Fruit fly (Drosophila melanogaster) whole organism, embryonic: Measurements from ENCODE around the gene bab2.

Experiments
- Atf6 ChIP-seq: fragments of 200-800 bp; sonication (Bioruptor generic); IDR thresholded peaks from 2 replicates; pipeline ENCODE4 v1.3.6; 2022; ENCODE audit warnings: missing biosample characterization, missing genetic modification characterization
- B-H1 ChIP-seq: fragments of 200-800 bp; sonication (Bioruptor generic); IDR thresholded peaks from 3 replicates; pipeline ENCODE4 v1.3.6; 2022; ENCODE audit warnings: missing biosample characterization, missing genetic modification characterization
- CG10979 ChIP-seq: fragments of 200-800 bp; sonication (Bioruptor generic); optimal IDR thresholded peaks from 2 replicates; lab custom pipeline; 2018; ENCODE audit warnings: missing biosample characterization, mild to moderate bottlenecking, missing genetic modification characterization, moderate library complexity
- CG15696 ChIP-seq: fragments of 200-800 bp; sonication (Bioruptor generic); optimal IDR thresholded peaks from 2 replicates; lab custom pipeline; 2019; ENCODE audit warnings: missing biosample characterization, mild to moderate bottlenecking, missing genetic modification characterization, moderate library complexity
- CG1603 ChIP-seq: fragments of 200-800 bp; sonication (Bioruptor generic); optimal IDR thresholded peaks from 2 replicates; lab custom pipeline; 2019; ENCODE audit warnings: missing biosample characterization, mild to moderate bottlenecking, missing genetic modification characterization, moderate library complexity
- CG16815 ChIP-seq: fragments of 200-800 bp; sonication (Bioruptor generic); optimal IDR thresholded peaks from 3 replicates; lab custom pipeline; 2017; ENCODE audit warnings: missing biosample characterization, mild to moderate bottlenecking, missing genetic modification characterization
- CG17186 ChIP-seq: fragments of 200-800 bp; sonication (Bioruptor generic); optimal IDR thresholded peaks from 3 replicates; lab custom pipeline; 2017; ENCODE audit warnings: missing biosample characterization, missing genetic modification reagents, missing genetic modification characterization
- CG17359 ChIP-seq: fragments of 200-800 bp; sonication (Bioruptor generic); optimal IDR thresholded peaks from 3 replicates; lab custom pipeline; 2018; ENCODE audit warnings: missing biosample characterization, mild to moderate bottlenecking, missing genetic modification characterization, moderate library complexity
- CG1832 ChIP-seq: fragments of 200-800 bp; sonication (Bioruptor generic); optimal IDR thresholded peaks from 2 replicates; lab custom pipeline; 2017; ENCODE audit warnings: missing biosample characterization, mild to moderate bottlenecking, missing genetic modification characterization, inconsistent platforms
- CG18619 ChIP-seq: fragments of 200-800 bp; sonication (Bioruptor generic); optimal IDR thresholded peaks from 3 replicates; lab custom pipeline; 2017; ENCODE audit warnings: missing biosample characterization, mild to moderate bottlenecking, missing genetic modification characterization
- CG30431 ChIP-seq: fragments of 200-800 bp; sonication (Bioruptor generic); optimal IDR thresholded peaks from 2 replicates; lab custom pipeline; 2017; ENCODE audit warnings: missing biosample characterization, missing genetic modification characterization
- CG6683 ChIP-seq: fragments of 200-800 bp; sonication (Bioruptor generic); optimal IDR thresholded peaks from 2 replicates; lab custom pipeline; 2017; ENCODE audit warnings: missing biosample characterization, mild to moderate bottlenecking, missing genetic modification characterization, missing genetic modification reagents
- CG6791 ChIP-seq: fragments of 200-800 bp; sonication (Bioruptor generic); IDR thresholded peaks from 3 replicates; pipeline ENCODE4 v1.3.6; 2022; ENCODE audit warnings: missing biosample characterization, missing genetic modification characterization; ENCODE audit not compliant: partially characterized antibody
- CG8388 ChIP-seq: fragments of 200-800 bp; sonication (Bioruptor generic); optimal IDR thresholded peaks from 2 replicates; lab custom pipeline; 2019; ENCODE audit warnings: missing biosample characterization, mild to moderate bottlenecking, missing genetic modification characterization, moderate library complexity
- CG8944 ChIP-seq: fragments of 200-800 bp; sonication (Bioruptor generic); optimal IDR thresholded peaks from 3 replicates; lab custom pipeline; 2016; ENCODE audit warnings: missing biosample characterization, missing genetic modification characterization
- D19A ChIP-seq: fragments of 200-800 bp; optimal IDR thresholded peaks from 3 replicates; lab custom pipeline; 2019; ENCODE audit warnings: missing biosample characterization, mild to moderate bottlenecking, missing genetic modification characterization, moderate library complexity
- D19B ChIP-seq: fragments of 200-800 bp; sonication (Bioruptor generic); optimal IDR thresholded peaks from 2 replicates; lab custom pipeline; 2017; ENCODE audit warnings: missing biosample characterization, mild to moderate bottlenecking, missing genetic modification characterization
- Drgx ChIP-seq: fragments of 200-800 bp; sonication (Bioruptor generic); IDR thresholded peaks from 2 replicates; pipeline ENCODE4 v1.3.6; 2022; ENCODE audit warnings: missing biosample characterization, missing genetic modification characterization
- E2f2 ChIP-seq: fragments of 200-800 bp; sonication (Bioruptor generic); IDR thresholded peaks from 2 replicates; pipeline ENCODE4 v1.3.6; 2022; ENCODE audit warnings: missing biosample characterization, missing genetic modification characterization
- H15 ChIP-seq: fragments of 200-800 bp; sonication (Bioruptor generic); IDR thresholded peaks from 3 replicates; pipeline ENCODE4 v1.3.6; 2022; ENCODE audit warnings: missing biosample characterization, missing genetic modification characterization
- HHEX ChIP-seq: fragments of 200-800 bp; sonication (Bioruptor generic); optimal IDR thresholded peaks from 3 replicates; lab custom pipeline; 2017; ENCODE audit warnings: missing biosample characterization, mild to moderate bottlenecking, missing genetic modification characterization, missing genetic modification reagents
- Mrtf ChIP-seq: fragments of 200-800 bp; sonication (Bioruptor generic); IDR thresholded peaks from 3 replicates; pipeline ENCODE4 v1.3.6; 2022; ENCODE audit warnings: missing biosample characterization, missing genetic modification characterization
- Poxn ChIP-seq: fragments of 200-800 bp; sonication (Bioruptor generic); IDR thresholded peaks from 2 replicates; pipeline ENCODE4 v1.3.6; 2022; ENCODE audit warnings: missing biosample characterization, missing genetic modification characterization
- Ravus ChIP-seq: fragments of 200-800 bp; sonication (Bioruptor generic); IDR thresholded peaks from 2 replicates; pipeline ENCODE4 v1.3.6; 2022; ENCODE audit warnings: missing biosample characterization, missing genetic modification characterization
- Six4 ChIP-seq: fragments of 200-800 bp; sonication (Bioruptor generic); optimal IDR thresholded peaks from 2 replicates; lab custom pipeline; 2016; ENCODE audit warnings: missing biosample characterization, missing genetic modification characterization
- abd-A ChIP-seq: fragments of 200-800 bp; sonication (Bioruptor generic); optimal IDR thresholded peaks from 3 replicates; lab custom pipeline; 2019; ENCODE audit warnings: missing biosample characterization, mild to moderate bottlenecking, missing genetic modification characterization, moderate library complexity
- bsh ChIP-seq, 2 experiments: fragments of 200-800 bp; sonication (Bioruptor generic); optimal IDR thresholded peaks; 2 replicates each; lab custom pipeline; 2017 to 2018; ENCODE audit warnings: mild to moderate bottlenecking in 2 of 2, missing biosample characterization in 2 of 2, missing genetic modification characterization in 2 of 2, moderate library complexity in 1 of 2
- ci ChIP-seq: fragments of 200-800 bp; sonication (Bioruptor generic); IDR thresholded peaks from 3 replicates; pipeline ENCODE4 v1.3.6; 2022; ENCODE audit warnings: missing biosample characterization, missing genetic modification characterization
- da ChIP-seq: fragments of 200-800 bp; sonication (Bioruptor generic); optimal IDR thresholded peaks from 2 replicates; lab custom pipeline; 2016; ENCODE audit warnings: missing biosample characterization, missing genetic modification characterization
- dysf ChIP-seq: fragments of 200-800 bp; sonication (Bioruptor generic); IDR thresholded peaks from 3 replicates; pipeline ENCODE4 v1.3.6; 2022; ENCODE audit warnings: missing biosample characterization, missing genetic modification characterization
- gem ChIP-seq: fragments of 200-800 bp; sonication (Bioruptor generic); optimal IDR thresholded peaks from 2 replicates; lab custom pipeline; 2019; ENCODE audit warnings: missing biosample characterization, mild to moderate bottlenecking, missing genetic modification characterization, moderate library complexity
- gsb-n ChIP-seq: fragments of 200-800 bp; sonication (Bioruptor generic); optimal IDR thresholded peaks from 3 replicates; lab custom pipeline; 2018; ENCODE audit warnings: missing biosample characterization, mild to moderate bottlenecking, missing genetic modification characterization
- jumu ChIP-seq: fragments of 200-800 bp; sonication (Bioruptor generic); optimal IDR thresholded peaks from 3 replicates; lab custom pipeline; 2016; ENCODE audit warnings: missing biosample characterization, missing genetic modification characterization
- ken ChIP-seq: fragments of 200-800 bp; sonication (Bioruptor generic); IDR thresholded peaks from 3 replicates; pipeline ENCODE4 v1.3.6; 2022; ENCODE audit warnings: missing biosample characterization, missing genetic modification characterization
- knrl ChIP-seq: fragments of 200-800 bp; sonication (Bioruptor generic); IDR thresholded peaks from 3 replicates; pipeline ENCODE4 v1.3.6; 2022; ENCODE audit warnings: missing biosample characterization, missing genetic modification characterization; ENCODE audit not compliant: partially characterized antibody
- oc ChIP-seq: fragments of 200-800 bp; sonication (Bioruptor generic); optimal IDR thresholded peaks from 2 replicates; lab custom pipeline; 2018; ENCODE audit warnings: missing biosample characterization, mild to moderate bottlenecking, missing genetic modification characterization, moderate library complexity
- peb ChIP-seq: fragments of 200-800 bp; sonication (Bioruptor generic); IDR thresholded peaks from 2 replicates; pipeline ENCODE4 v1.3.6; 2022; ENCODE audit warnings: missing biosample characterization, missing genetic modification characterization
- pnt ChIP-seq: fragments of 200-800 bp; sonication (Bioruptor generic); optimal IDR thresholded peaks from 3 replicates; lab custom pipeline; 2016; ENCODE audit warnings: missing biosample characterization, missing genetic modification characterization
- prd ChIP-seq, 3 experiments: fragments of >200 bp in 2 of 3; fragments of 200-800 bp in 1 of 3; sonication (Bioruptor generic) in 1 of 3; optimal IDR thresholded peaks in 2 of 3; IDR thresholded peaks in 1 of 3; 2 replicates in 2 of 3; 3 replicates in 1 of 3; pipeline versions ENCODE4 v1.3.6 to Lab custom; 2017 to 2022; ENCODE audit warnings: missing biosample characterization in 1 of 3, missing genetic modification characterization in 1 of 3
- psq ChIP-seq: fragments of 200-800 bp; sonication (Bioruptor generic); optimal IDR thresholded peaks from 2 replicates; lab custom pipeline; 2017; ENCODE audit warnings: missing biosample characterization, missing genetic modification characterization
- row ChIP-seq: fragments of 200-800 bp; sonication (Bioruptor generic); IDR thresholded peaks from 3 replicates; pipeline ENCODE4 v1.3.6; 2022; ENCODE audit warnings: missing biosample characterization, missing genetic modification characterization
- seq ChIP-seq: fragments of 200-800 bp; sonication (Bioruptor generic); IDR thresholded peaks from 2 replicates; pipeline ENCODE4 v1.3.6; 2022; ENCODE audit warnings: missing biosample characterization, missing genetic modification characterization
- shn ChIP-seq: fragments of 200-800 bp; sonication (Bioruptor generic); optimal IDR thresholded peaks from 3 replicates; lab custom pipeline; 2016; ENCODE audit warnings: missing biosample characterization, missing genetic modification characterization
- sug ChIP-seq: fragments of 200-800 bp; optimal IDR thresholded peaks from 2 replicates; lab custom pipeline; 2019; ENCODE audit warnings: missing biosample characterization, mild to moderate bottlenecking, missing genetic modification characterization, moderate library complexity
- twi ChIP-seq: fragments of 200-800 bp; optimal IDR thresholded peaks from 2 replicates; lab custom pipeline; 2019; ENCODE audit warnings: missing biosample characterization, mild to moderate bottlenecking, missing genetic modification characterization, moderate library complexity
- unpg ChIP-seq: fragments of 200-800 bp; sonication (Bioruptor generic); optimal IDR thresholded peaks from 3 replicates; lab custom pipeline; 2018; ENCODE audit warnings: missing biosample characterization, mild to moderate bottlenecking, missing genetic modification characterization, moderate library complexity
- zf30C ChIP-seq: fragments of 200-800 bp; sonication (Bioruptor generic); optimal IDR thresholded peaks from 3 replicates; lab custom pipeline; 2018; ENCODE audit warnings: missing biosample characterization, mild to moderate bottlenecking, missing genetic modification characterization

bab2 gene

dm6 chr3L:1165808-1166207 is 11.3 kb downstream of the bab2 start:
- TF ChIP-seq prd (optimal IDR thresholded peaks at IDR 0.05; lab: Kevin White, UChicago) (no peak), prd (GFP tag; IDR thresholded peaks at IDR 0.05; lab: Robert Waterston, UW) (peak; percentile 10; the same call in 1 of the 3 replicates), ken (0 out of 3 replicates have a peak, but pooled peaks have one; percentile 30), Drgx (peak; percentile 52), Mrtf (GFP tag; lab: Robert Waterston, UW) (0 out of 3 replicates have a peak, but pooled peaks have one; percentile 6), gem (tag; lab: Kevin White, UChicago) (peak; percentile 21), H15 (GFP tag; lab: Robert Waterston, UW) (no peak), knrl (GFP tag; lab: Robert Waterston, UW) (0 out of 3 replicates have a peak, but pooled peaks have one; percentile 13), da (GFP tag; lab: Kevin White, UChicago) (no peak), unpg (peak; percentile 0), CG1603 (tag; lab: Kevin White, UChicago) (peak; percentile 21), CG8388 (GFP tag; lab: Kevin White, UChicago) (peak; percentile 92), CG18619 (GFP tag; lab: Kevin White, UChicago) (no peak), zf30C (GFP tag; lab: Kevin White, UChicago) (peak; percentile 71), pnt (GFP tag; lab: Kevin White, UChicago) (peak; percentile 20), twi (no peak), dysf (0 out of 3 replicates have a peak, but pooled peaks have one; percentile 30)
- TF ChIP-seq, all 482 proteins: peak for 12

dm6 chr3L:1152540-1153348 is 24.3 kb downstream of the bab2 start:
- TF ChIP-seq Ravus (no peak), D19B (GFP tag; lab: Kevin White, UChicago) (peak; percentile 88), Six4 (GFP tag; lab: Kevin White, UChicago) (no peak), gsb-n (tag; lab: Kevin White, UChicago) (no peak), CG17359 (tag; lab: Kevin White, UChicago) (peak; percentile 0), D19A (tag; lab: Kevin White, UChicago) (no peak), zf30C (GFP tag; lab: Kevin White, UChicago) (no peak), shn (no peak), sug (tag; lab: Kevin White, UChicago) (no peak), CG17186 (GFP tag; lab: Kevin White, UChicago) (no peak), oc (tag; lab: Kevin White, UChicago) (no peak), E2f2 (GFP tag; lab: Robert Waterston, UW) (no peak), CG30431 (no peak), abd-A (tag; lab: Kevin White, UChicago) (peak; percentile 94), Poxn (GFP tag; lab: Robert Waterston, UW) (no peak), ci (GFP tag; lab: Robert Waterston, UW) (peak; percentile 16; the same call in 1 of the 3 replicates), jumu (GFP tag; lab: Kevin White, UChicago) (no peak), CG6791 (GFP tag; lab: Robert Waterston, UW) (no peak), psq (no peak), CG1832 (no peak), bsh (GFP tag; optimal IDR thresholded peaks at IDR 0.05; lab: Kevin White, UChicago) (no peak), CG10979 (no peak), CG16815 (no peak), B-H1 (no peak), Atf6 (GFP tag; lab: Robert Waterston, UW) (no peak), peb (GFP tag; lab: Robert Waterston, UW) (no peak), seq (no peak), CG15696 (tag; lab: Kevin White, UChicago) (no peak), CG6683 (GFP tag; lab: Kevin White, UChicago) (no peak), CG1603 (tag; lab: Kevin White, UChicago) (peak; percentile 2), HHEX (GFP tag; lab: Kevin White, UChicago) (no peak), CG8944 (GFP tag; lab: Kevin White, UChicago) (no peak), row (GFP tag; lab: Robert Waterston, UW) (peak; percentile 63; the same call in 2 of the 3 replicates)
